Fruit fly (Drosophila melanogaster) whole organism, prepupa: ENCODE measurements around the gene hid.
A peak's percentile ranks its signal among the peaks of the same experiment; 100 is the strongest.

ENCODE experiments used
- Blimp-1 ChIP-seq: fragments of 200-800 bp; sonication (Bioruptor generic); optimal IDR thresholded peaks from 3 replicates; lab custom pipeline; 2017; ENCODE audit warnings: missing biosample characterization, missing genetic modification characterization, mild to moderate bottlenecking, moderate library complexity, missing genetic modification reagents
- CG10631 ChIP-seq: fragments of 200-800 bp; sonication (Bioruptor generic); optimal IDR thresholded peaks from 2 replicates; lab custom pipeline; 2016; ENCODE audit warnings: missing biosample characterization, missing genetic modification characterization
- CG11902 ChIP-seq: fragments of 200-800 bp; sonication (Bioruptor generic); optimal IDR thresholded peaks from 3 replicates; lab custom pipeline; 2016; ENCODE audit warnings: missing biosample characterization, missing genetic modification characterization
- CG1621 ChIP-seq: fragments of 200-800 bp; sonication (Bioruptor generic); optimal IDR thresholded peaks from 3 replicates; lab custom pipeline; 2018; ENCODE audit warnings: missing biosample characterization, mild to moderate bottlenecking, missing genetic modification characterization
- CG16779 ChIP-seq: fragments of 200-800 bp; sonication (Bioruptor generic); optimal IDR thresholded peaks from 3 replicates; lab custom pipeline; 2017; ENCODE audit warnings: missing biosample characterization, mild to moderate bottlenecking, missing genetic modification characterization
- CG31627 ChIP-seq: fragments of 200-800 bp; sonication (Bioruptor generic); optimal IDR thresholded peaks from 3 replicates; lab custom pipeline; 2016; ENCODE audit warnings: missing biosample characterization, missing genetic modification characterization
- CG34406 ChIP-seq: fragments of 200-800 bp; sonication (Bioruptor generic); optimal IDR thresholded peaks from 3 replicates; lab custom pipeline; 2016; ENCODE audit warnings: missing biosample characterization, missing genetic modification characterization
- CG3919 ChIP-seq: fragments of 200-800 bp; sonication (Bioruptor generic); optimal IDR thresholded peaks from 3 replicates; lab custom pipeline; 2016; ENCODE audit warnings: missing biosample characterization, missing genetic modification characterization
- CG6163 ChIP-seq: fragments of 200-800 bp; sonication (Bioruptor generic); IDR thresholded peaks from 3 replicates; pipeline ENCODE4 v1.3.6; 2022; ENCODE audit warnings: missing biosample characterization, missing genetic modification characterization
- CG6276 ChIP-seq: fragments of 200-800 bp; sonication (Bioruptor generic); optimal IDR thresholded peaks from 2 replicates; lab custom pipeline; 2017; ENCODE audit warnings: missing biosample characterization, mild to moderate bottlenecking, missing genetic modification characterization
- CG6808 ChIP-seq: fragments of 200-800 bp; sonication (Bioruptor generic); optimal IDR thresholded peaks from 3 replicates; lab custom pipeline; 2017; ENCODE audit warnings: missing biosample characterization, missing genetic modification characterization, mild to moderate bottlenecking, moderate library complexity, missing genetic modification reagents
- CG6854 ChIP-seq: fragments of 200-800 bp; sonication (Bioruptor generic); optimal IDR thresholded peaks from 2 replicates; lab custom pipeline; 2017; ENCODE audit warnings: missing biosample characterization, mild to moderate bottlenecking, missing genetic modification characterization
- CG8319 ChIP-seq: fragments of 200-800 bp; sonication (Bioruptor generic); optimal IDR thresholded peaks from 3 replicates; lab custom pipeline; 2016; ENCODE audit warnings: missing biosample characterization, missing genetic modification characterization
- CG8632 ChIP-seq: fragments of 200-800 bp; sonication (Bioruptor generic); optimal IDR thresholded peaks from 3 replicates; lab custom pipeline; 2016; ENCODE audit warnings: missing biosample characterization, missing genetic modification characterization
- Eip75B ChIP-seq: fragments of 200-800 bp; sonication (Bioruptor generic); optimal IDR thresholded peaks from 3 replicates; lab custom pipeline; 2016; ENCODE audit warnings: missing biosample characterization, missing genetic modification characterization
- Eip78C ChIP-seq: fragments of 200-800 bp; sonication (Bioruptor generic); peaks from one replicate; lab custom pipeline; 2016; ENCODE audit warnings: missing biosample characterization, missing genetic modification characterization
- Eip93F ChIP-seq: fragments of 200-800 bp; sonication (Bioruptor generic); optimal IDR thresholded peaks from 2 replicates; lab custom pipeline; 2016; ENCODE audit warnings: missing biosample characterization, mild to moderate bottlenecking, missing genetic modification characterization
- Ets96B ChIP-seq: fragments of 200-800 bp; optimal IDR thresholded peaks from 2 replicates; lab custom pipeline; 2019; ENCODE audit warnings: missing biosample characterization, mild to moderate bottlenecking, missing genetic modification characterization, moderate library complexity
- Lpt ChIP-seq: fragments of 200-800 bp; sonication (Bioruptor generic); optimal IDR thresholded peaks from 3 replicates; lab custom pipeline; 2016; ENCODE audit warnings: missing biosample characterization, missing genetic modification characterization
- Met ChIP-seq: fragments of 200-800 bp; sonication (Bioruptor generic); optimal IDR thresholded peaks from 3 replicates; lab custom pipeline; 2016; ENCODE audit warnings: missing biosample characterization, missing genetic modification characterization
- Sox15 ChIP-seq: fragments of 200-800 bp; sonication (Bioruptor generic); optimal IDR thresholded peaks from 3 replicates; lab custom pipeline; 2016; ENCODE audit warnings: missing biosample characterization, missing genetic modification characterization
- acj6 ChIP-seq: fragments of 200-800 bp; sonication (Bioruptor generic); optimal IDR thresholded peaks from 3 replicates; lab custom pipeline; 2016; ENCODE audit warnings: missing biosample characterization, missing genetic modification characterization
- cyc ChIP-seq: fragments of 200-800 bp; sonication (Bioruptor generic); optimal IDR thresholded peaks from 3 replicates; lab custom pipeline; 2016; ENCODE audit warnings: missing biosample characterization, missing genetic modification characterization
- dac ChIP-seq: fragments of 200-800 bp; sonication (Bioruptor generic); optimal IDR thresholded peaks from 2 replicates; lab custom pipeline; 2017; ENCODE audit warnings: missing biosample characterization, mild to moderate bottlenecking, missing genetic modification characterization
- dsx ChIP-seq: fragments of 200-800 bp; optimal IDR thresholded peaks from 3 replicates; lab custom pipeline; 2019; ENCODE audit warnings: missing biosample characterization, mild to moderate bottlenecking, missing genetic modification characterization, moderate library complexity; ENCODE audit not compliant: poor library complexity, severe bottlenecking
- eg ChIP-seq: fragments of 200-800 bp; sonication (Bioruptor generic); IDR thresholded peaks from 3 replicates; pipeline ENCODE4 v1.3.6; 2022; ENCODE audit warnings: missing biosample characterization, missing genetic modification characterization
- esn ChIP-seq: fragments of 200-800 bp; sonication (Bioruptor generic); optimal IDR thresholded peaks from 2 replicates; lab custom pipeline; 2016; ENCODE audit warnings: missing biosample characterization, mild to moderate bottlenecking, missing genetic modification characterization, moderate library complexity
- fd85E ChIP-seq: fragments of 200-800 bp; sonication (Bioruptor generic); optimal IDR thresholded peaks from 3 replicates; lab custom pipeline; 2016; ENCODE audit warnings: missing biosample characterization, missing genetic modification characterization
- fkh ChIP-seq: fragments of 200-800 bp; sonication (Bioruptor generic); optimal IDR thresholded peaks from 3 replicates; lab custom pipeline; 2017; ENCODE audit warnings: missing biosample characterization, mild to moderate bottlenecking, missing genetic modification characterization, moderate library complexity
- lz ChIP-seq: fragments of 200-800 bp; sonication (Bioruptor generic); optimal IDR thresholded peaks from 3 replicates; lab custom pipeline; 2016; ENCODE audit warnings: missing biosample characterization, missing genetic modification characterization
- vri ChIP-seq: fragments of 200-800 bp; sonication (Bioruptor generic); optimal IDR thresholded peaks from 3 replicates; lab custom pipeline; 2016; ENCODE audit warnings: missing biosample characterization, mild to moderate bottlenecking, missing genetic modification characterization

The hid gene

dm6 chr3L:18184762-18185161 is 679 bp downstream of the hid start:
- TF ChIP-seq lz (GFP tag; lab: Kevin White, UChicago) (no peak), eg (GFP tag; lab: Robert Waterston, UW) (0 out of 3 replicates have a peak, but pooled peaks have one; percentile 8), CG6163 (0 out of 3 replicates have a peak, but pooled peaks have one; percentile 22)
- TF ChIP-seq, all 60 proteins: peak for 2

- TF ChIP-seq Met (GFP tag; lab: Kevin White, UChicago), result no peak
- no peak for TF ChIP-seq fkh
- TF ChIP-seq cyc (GFP tag; lab: Kevin White, UChicago), result no peak
- no peak for TF ChIP-seq CG10631 (GFP tag; lab: Kevin White, UChicago)
- no peak for TF ChIP-seq CG3919
- peak; percentile 46 for TF ChIP-seq Blimp-1
- no peak for TF ChIP-seq CG1621 (tag; lab: Kevin White, UChicago)
Measured at dm6 chr3L:18183928-18184327, 1.5 kb downstream of the hid start.

- TF ChIP-seq CG6808 (GFP tag; lab: Kevin White, UChicago) (no peak), CG6163 (0 out of 3 replicates have a peak, but pooled peaks have one; percentile 17), Eip78C (GFP tag; lab: Kevin White, UChicago) (peak; percentile 37)
- TF ChIP-seq, all 60 proteins: peak for 2
Measured at dm6 chr3L:18181900-18182299, 3.5 kb downstream of the hid start.

- peak; percentile 16 for TF ChIP-seq Eip78C (GFP tag; lab: Kevin White, UChicago)
- TF ChIP-seq fd85E (GFP tag; lab: Kevin White, UChicago), result no peak
- TF ChIP-seq Ets96B (tag; lab: Kevin White, UChicago), result no peak
- TF ChIP-seq CG6276 (GFP tag; lab: Kevin White, UChicago), result peak; percentile 2
- 0 out of 3 replicates have a peak, but pooled peaks have one; percentile 19 for TF ChIP-seq eg (GFP tag; lab: Robert Waterston, UW)
- peak; percentile 82 for TF ChIP-seq fkh
- no peak for TF ChIP-seq vri (GFP tag; lab: Kevin White, UChicago)
- TF ChIP-seq, all 60 proteins: peak for 4
Measured at dm6 chr3L:18179564-18180201, 5.8 kb downstream of the hid start.

dm6 chr3L:18174833-18175232 is 10.6 kb downstream of the hid start:
- TF ChIP-seq CG31627 (no peak), CG10631 (GFP tag; lab: Kevin White, UChicago) (no peak), CG8319 (GFP tag; lab: Kevin White, UChicago) (no peak), CG8632 (GFP tag; lab: Kevin White, UChicago) (no peak), Eip75B (GFP tag; lab: Kevin White, UChicago) (no peak), Sox15 (GFP tag; lab: Kevin White, UChicago) (no peak), CG34406 (no peak), Met (GFP tag; lab: Kevin White, UChicago) (no peak), acj6 (GFP tag; lab: Kevin White, UChicago) (no peak), esn (no peak), vri (GFP tag; lab: Kevin White, UChicago) (no peak)

dm6 chr3L:18173668-18174067 is 11.8 kb downstream of the hid start:
- TF ChIP-seq Lpt (GFP tag; lab: Kevin White, UChicago) (no peak), CG31627 (no peak), CG16779 (tag; lab: Kevin White, UChicago) (no peak), CG6854 (no peak), dsx (GFP tag; lab: Kevin White, UChicago) (peak; percentile 32), esn (no peak), CG8632 (GFP tag; lab: Kevin White, UChicago) (no peak), Eip78C (GFP tag; lab: Kevin White, UChicago) (peak; percentile 43), dac (GFP tag; lab: Kevin White, UChicago) (no peak), CG1621 (tag; lab: Kevin White, UChicago) (no peak), Eip93F (no peak), CG11902 (GFP tag; lab: Kevin White, UChicago) (no peak)
